Fruit fly (Drosophila melanogaster): ENCODE data around the gene CG42264.
A peak's percentile ranks its signal among the peaks of the same experiment; 100 is the strongest.

CG42264 gene

DNA sequence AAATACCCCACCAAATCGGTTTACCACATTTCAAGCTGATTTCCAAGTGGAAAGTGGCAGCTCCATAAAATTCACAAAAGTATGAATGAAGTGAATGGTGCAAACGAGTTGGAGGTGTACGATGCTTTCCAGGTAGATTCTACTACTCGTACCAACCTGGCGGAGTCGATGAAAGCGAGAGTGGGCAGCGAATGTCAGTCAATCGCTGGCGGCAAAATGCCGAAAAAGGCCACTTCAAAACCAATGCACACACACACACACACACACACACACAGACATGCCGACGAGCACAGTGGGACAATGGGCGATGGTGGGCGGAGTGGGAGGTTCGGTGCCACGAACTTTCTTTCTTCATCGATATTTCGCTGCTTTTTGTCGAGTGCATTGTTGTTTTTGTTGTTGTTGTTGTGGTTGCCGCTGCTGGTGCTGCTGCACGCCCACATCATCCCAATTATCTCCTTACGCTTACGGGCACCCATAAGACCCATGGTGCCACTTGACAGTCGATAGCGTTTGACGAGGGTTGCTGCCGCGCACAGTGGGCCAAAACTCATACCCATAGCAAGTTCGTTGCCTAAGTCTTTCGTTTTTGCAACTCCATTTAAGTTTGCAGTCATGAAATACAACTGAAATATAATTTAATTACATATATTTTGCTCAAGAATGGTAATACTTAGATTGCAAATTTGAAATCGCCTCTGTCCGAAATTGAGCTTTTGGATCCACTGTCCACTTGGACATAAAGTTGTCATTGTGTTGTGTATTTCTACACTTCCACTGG is 7.0 kb upstream of the CG42264 start (continued):
- TF ChIP-seq Ravus (GFP tag; IDR thresholded peaks at IDR 0.05): no peak
- TF ChIP-seq CG15269 (tag; optimal IDR thresholded peaks at IDR 0.05): peak; percentile 47
- no peak for TF ChIP-seq CG16815 (GFP tag; optimal IDR thresholded peaks at IDR 0.05)
- TF ChIP-seq wdn (GFP tag; IDR thresholded peaks at IDR 0.05): no peak
- peak; percentile 47; the same call in 1 of the 3 replicates for TF ChIP-seq so (GFP tag; IDR thresholded peaks at IDR 0.05)
- TF ChIP-seq ftz-f1 (GFP tag; optimal IDR thresholded peaks at IDR 0.05): no peak
- peak; percentile 42 for TF ChIP-seq CG30403 (GFP tag; optimal IDR thresholded peaks at IDR 0.05)
- no peak for TF ChIP-seq CG32532 (GFP tag; IDR thresholded peaks at IDR 0.05)
- no peak for TF ChIP-seq corto (GFP tag; optimal IDR thresholded peaks at IDR 0.05)
- peak; percentile 17 for TF ChIP-seq CG4424 (GFP tag; optimal IDR thresholded peaks at IDR 0.05)
- peak; percentile 2 for TF ChIP-seq CG6813 (GFP tag; optimal IDR thresholded peaks at IDR 0.05)
- no peak for TF ChIP-seq CG15696 (tag; optimal IDR thresholded peaks at IDR 0.05)
- TF ChIP-seq gcm (GFP tag; optimal IDR thresholded peaks at IDR 0.05): peak; percentile 2
- TF ChIP-seq ase (GFP tag; IDR thresholded peaks at IDR 0.05): 0 out of 3 replicates have a peak, but pooled peaks have one; percentile 28
- TF ChIP-seq Camta (GFP tag; optimal IDR thresholded peaks at IDR 0.05): no peak
- TF ChIP-seq NfI (GFP tag; optimal IDR thresholded peaks at IDR 0.05): peak; percentile 4
- TF ChIP-seq CG31224 (GFP tag; IDR thresholded peaks at IDR 0.05): no peak
- no peak for TF ChIP-seq CG1602 (GFP tag; optimal IDR thresholded peaks at IDR 0.05)
- TF ChIP-seq Dbx (GFP tag; IDR thresholded peaks at IDR 0.05): no peak
- TF ChIP-seq CG9727 (GFP tag; optimal IDR thresholded peaks at IDR 0.05): peak; percentile 9
- no peak for TF ChIP-seq Bdp1 (GFP tag; optimal IDR thresholded peaks at IDR 0.05)
- no peak for TF ChIP-seq CG15011 (GFP tag; optimal IDR thresholded peaks at IDR 0.05)
- TF ChIP-seq CG8765 (GFP tag; IDR thresholded peaks at IDR 0.05): no peak
- peak; percentile 42 for TF ChIP-seq CG4820 (GFP tag; optimal IDR thresholded peaks at IDR 0.05)
- TF ChIP-seq CG17359 (tag; optimal IDR thresholded peaks at IDR 0.05): peak; percentile 64
- no peak for TF ChIP-seq toy (GFP tag; IDR thresholded peaks at IDR 0.05)
- TF ChIP-seq CG2199 (GFP tag; IDR thresholded peaks at IDR 0.05): no peak
- no peak; the same call in 1 of the 2 replicates for TF ChIP-seq ttk (GFP tag; IDR thresholded peaks at IDR 0.05)
- peak; percentile 36; the same call in 1 of the 3 replicates for TF ChIP-seq CG11093 (GFP tag; IDR thresholded peaks at IDR 0.05)
- TF ChIP-seq run (tag; optimal IDR thresholded peaks at IDR 0.05): no peak
- no peak for TF ChIP-seq pan (optimal IDR thresholded peaks at IDR 0.05)
- TF ChIP-seq pan (GFP tag; optimal IDR thresholded peaks at IDR 0.05 in 1 of 2, IDR thresholded peaks at IDR 0.05 in 1 of 2): peak in 1 of 2 experiments; percentile 37
- no peak for TF ChIP-seq eve (GFP tag; optimal IDR thresholded peaks at IDR 0.05)
- no peak for TF ChIP-seq CG31388 (GFP tag; optimal IDR thresholded peaks at IDR 0.05)
- no peak for TF ChIP-seq CG42726 (GFP tag; IDR thresholded peaks at IDR 0.05; ENCODE audit: partially characterized antibody)
- no peak for TF ChIP-seq CG34224 (GFP tag; IDR thresholded peaks at IDR 0.05; ENCODE audit: partially characterized antibody)
- no peak for TF ChIP-seq exex (tag; optimal IDR thresholded peaks at IDR 0.05)
- no peak for TF ChIP-seq jumu (GFP tag; optimal IDR thresholded peaks at IDR 0.05)
- TF ChIP-seq CG10147 (GFP tag; optimal IDR thresholded peaks at IDR 0.05): no peak
- no peak for TF ChIP-seq en (GFP tag; optimal IDR thresholded peaks at IDR 0.05)
- no peak for TF ChIP-seq grn (GFP tag; optimal IDR thresholded peaks at IDR 0.05)
- TF ChIP-seq CG8089 (GFP tag; optimal IDR thresholded peaks at IDR 0.05): no peak
- no peak for TF ChIP-seq ro (GFP tag; IDR thresholded peaks at IDR 0.05)
- no peak for TF ChIP-seq cato (GFP tag; optimal IDR thresholded peaks at IDR 0.05; ENCODE audit: borderline replicate concordance)
- no peak for TF ChIP-seq Mrtf (GFP tag; IDR thresholded peaks at IDR 0.05)
- peak; percentile 75 for TF ChIP-seq Drgx (GFP tag; IDR thresholded peaks at IDR 0.05)
- TF ChIP-seq Asciz (GFP tag; optimal IDR thresholded peaks at IDR 0.05): peak; percentile 54
- TF ChIP-seq CG14965 (GFP tag; optimal IDR thresholded peaks at IDR 0.05; ENCODE audit: borderline replicate concordance): no peak
- no peak for TF ChIP-seq dimm (GFP tag; IDR thresholded peaks at IDR 0.05)
- no peak for TF ChIP-seq repo (GFP tag; optimal IDR thresholded peaks at IDR 0.05)
